Worm (Caenorhabditis elegans) whole organism, early embryonic: ENCODE data around the gene acr-16.

ENCODE experiments used
- B0310.2 ChIP-seq: sonication (generic microtip); optimal IDR thresholded peaks from 2 replicates; lab custom pipeline; 2016; ENCODE audit warnings: mild to moderate bottlenecking, missing genetic modification characterization, missing compliant biosample characterization
- F13C5.2 ChIP-seq: sonication (generic microtip); optimal IDR thresholded peaks from 2 replicates; lab custom pipeline; 2017; ENCODE audit warnings: mild to moderate bottlenecking, missing genetic modification characterization, inconsistent platforms, missing compliant biosample characterization
- aly-1 ChIP-seq: sonication (generic microtip); optimal IDR thresholded peaks from 2 replicates; lab custom pipeline; 2016; ENCODE audit warnings: missing genetic modification characterization, missing compliant biosample characterization
- ama-1 ChIP-seq: fragments of 150-350 bp; optimal IDR thresholded peaks from 2 replicates; lab custom pipeline; 2014
- ceh-13 ChIP-seq: fragments of 200-800 bp; sonication (Bioruptor generic); optimal IDR thresholded peaks from 2 replicates; lab custom pipeline; 2018; ENCODE audit warnings: mild to moderate bottlenecking, missing genetic modification characterization, missing compliant biosample characterization
- ceh-36 ChIP-seq: sonication (generic microtip); optimal IDR thresholded peaks from 2 replicates; lab custom pipeline; 2016; ENCODE audit warnings: missing genetic modification characterization, inconsistent platforms, missing compliant biosample characterization
- ets-7 ChIP-seq: sonication (generic microtip); optimal IDR thresholded peaks from 2 replicates; lab custom pipeline; 2016; ENCODE audit warnings: missing genotype, missing genetic modification characterization, missing compliant biosample characterization
- flt-1 ChIP-seq: fragments of 200-800 bp; sonication (Bioruptor generic); IDR thresholded peaks from 2 replicates; pipeline ENCODE4 v1.3.6; 2022; ENCODE audit warnings: missing genetic modification characterization, missing compliant biosample characterization
- hmbx-1 ChIP-seq: sonication (generic microtip); optimal IDR thresholded peaks from 2 replicates; lab custom pipeline; 2016; ENCODE audit warnings: mild to moderate bottlenecking, missing genetic modification characterization, missing compliant biosample characterization
- hmg-4 ChIP-seq: fragments of 200-800 bp; sonication (Bioruptor generic); optimal IDR thresholded peaks from 2 replicates; lab custom pipeline; 2018; ENCODE audit warnings: mild to moderate bottlenecking, missing genetic modification characterization, missing compliant biosample characterization
- hnd-1 ChIP-seq: sonication (generic microtip); optimal IDR thresholded peaks from 2 replicates; lab custom pipeline; 2016; ENCODE audit warnings: missing genetic modification characterization, missing compliant biosample characterization
- pes-1 ChIP-seq: fragments of 200-800 bp; sonication (Bioruptor generic); IDR thresholded peaks from 2 replicates; pipeline ENCODE4 v1.3.6; 2022; ENCODE audit warnings: missing genetic modification reagents, missing genetic modification characterization, missing compliant biosample characterization
- scrt-1 ChIP-seq: fragments of 200-800 bp; sonication (Bioruptor generic); IDR thresholded peaks from 2 replicates; pipeline ENCODE4 v1.3.6; 2022; ENCODE audit warnings: missing genetic modification characterization, missing compliant biosample characterization
- sea-1 ChIP-seq: fragments of 200-800 bp; sonication (Bioruptor generic); conservative IDR thresholded peaks from 2 replicates; pipeline ENCODE4 v1.3.6; 2022; ENCODE audit warnings: missing genetic modification characterization, missing compliant biosample characterization
- tbx-11 ChIP-seq: fragments of 200-800 bp; sonication (Bioruptor generic); IDR thresholded peaks from 2 replicates; pipeline ENCODE4 v1.3.6; 2022; ENCODE audit warnings: missing genetic modification characterization, missing compliant biosample characterization
- tbx-37 ChIP-seq: fragments of 200-800 bp; sonication (Bioruptor generic); conservative IDR thresholded peaks from 2 replicates; pipeline ENCODE4 v1.3.6; 2022; ENCODE audit warnings: missing genetic modification reagents, missing genetic modification characterization, missing compliant biosample characterization
- tra-4 ChIP-seq: sonication (generic microtip); optimal IDR thresholded peaks from 2 replicates; lab custom pipeline; 2017; ENCODE audit warnings: missing genetic modification characterization, missing compliant biosample characterization

Gene acr-16

ce11 chrV:8560916-8561315, at the start of gene acr-16:
Gene acr-16, plus strand, starts transcription at chrV:8561216.
- TF ChIP-seq sea-1 (GFP tag; lab: Robert Waterston, UW) (no peak), ceh-13 (GFP tag; lab: Kevin White, UChicago) (no peak), ama-1 (lab: Kevin White, UChicago) (no peak), hnd-1 (tag; lab: Kevin White, UChicago) (no peak), tbx-11 (GFP tag; lab: Robert Waterston, UW) (no peak), hmg-4 (no peak), tra-4 (no peak), hmbx-1 (no peak), scrt-1 (GFP tag; lab: Robert Waterston, UW) (no peak), F13C5.2 (tag; lab: Kevin White, UChicago) (no peak), B0310.2 (tag; lab: Kevin White, UChicago) (no peak), ets-7 (tag; lab: Kevin White, UChicago) (no peak)

ce11 chrV:8513361-8513760, 47.7 kb upstream of the acr-16 start, which contains the start of gene F45F2.9:
Gene F45F2.9, minus strand, starts transcription at chrV:8513461.
- TF ChIP-seq aly-1 (tag; lab: Kevin White, UChicago), result no peak

ce11 chrV:8516426-8516825, 44.6 kb upstream of the acr-16 start:
- TF ChIP-seq tra-4 (no peak), hmg-4 (no peak), ceh-36 (no peak)

- no peak for TF ChIP-seq pes-1 (GFP tag; lab: Robert Waterston, UW)
- no peak for TF ChIP-seq F13C5.2 (tag; lab: Kevin White, UChicago)
- TF ChIP-seq ceh-36, result no peak
- no peak for TF ChIP-seq ama-1 (lab: Kevin White, UChicago)
- TF ChIP-seq tra-4, result no peak
- TF ChIP-seq tbx-37 (GFP tag; lab: Robert Waterston, UW), result no peak
- no peak for TF ChIP-seq sea-1 (GFP tag; lab: Robert Waterston, UW)
- no peak for TF ChIP-seq scrt-1 (GFP tag; lab: Robert Waterston, UW)
- TF ChIP-seq ets-7 (tag; lab: Kevin White, UChicago), result no peak
- TF ChIP-seq ceh-13 (GFP tag; lab: Kevin White, UChicago), result no peak
- TF ChIP-seq tbx-11 (GFP tag; lab: Robert Waterston, UW), result no peak
- TF ChIP-seq hmbx-1, result no peak
Observed at ce11 chrV:8517711-8518110, 43.3 kb upstream of the acr-16 start.

ce11 chrV:8518283-8518682, 42.7 kb upstream of the acr-16 start:
- TF ChIP-seq aly-1 (tag; lab: Kevin White, UChicago), result no peak
- TF ChIP-seq hmbx-1, result no peak
- TF ChIP-seq ets-7 (tag; lab: Kevin White, UChicago), result no peak
- no peak for TF ChIP-seq ceh-13 (GFP tag; lab: Kevin White, UChicago)
- no peak for TF ChIP-seq B0310.2 (tag; lab: Kevin White, UChicago)
- no peak for TF ChIP-seq tra-4
- TF ChIP-seq hmg-4, result no peak
- no peak for TF ChIP-seq scrt-1 (GFP tag; lab: Robert Waterston, UW)
- no peak for TF ChIP-seq pes-1 (GFP tag; lab: Robert Waterston, UW)

ce11 chrV:8518822-8519392, 42.1 kb upstream of the acr-16 start, which contains the start of gene F45F2.10:
Gene F45F2.10, minus strand, starts transcription at chrV:8518872.
- no peak for TF ChIP-seq hmg-4
- TF ChIP-seq tra-4, result no peak
- no peak for TF ChIP-seq sea-1 (GFP tag; lab: Robert Waterston, UW)
- no peak for TF ChIP-seq ceh-13 (GFP tag; lab: Kevin White, UChicago)
- no peak for TF ChIP-seq tbx-37 (GFP tag; lab: Robert Waterston, UW)
- TF ChIP-seq scrt-1 (GFP tag; lab: Robert Waterston, UW), result no peak
- no peak for TF ChIP-seq hnd-1 (tag; lab: Kevin White, UChicago)
- TF ChIP-seq aly-1 (tag; lab: Kevin White, UChicago), result no peak
- no peak for TF ChIP-seq ceh-36
- TF ChIP-seq flt-1, result no peak
- no peak for TF ChIP-seq ama-1 (lab: Kevin White, UChicago)
- no peak for TF ChIP-seq tbx-11 (GFP tag; lab: Robert Waterston, UW)

ce11 chrV:8520846-8521553, 40.0 kb upstream of the acr-16 start, which contains the start of the genes F45F2.11 and otpl-7:
Gene F45F2.11, minus strand, starts transcription at chrV:8520896.
Gene otpl-7, plus strand, starts transcription at chrV:8521503.
- TF ChIP-seq ama-1 (lab: Kevin White, UChicago) (no peak), hmbx-1 (no peak), ceh-13 (GFP tag; lab: Kevin White, UChicago) (no peak), ceh-36 (no peak), scrt-1 (GFP tag; lab: Robert Waterston, UW) (no peak), flt-1 (no peak), tbx-37 (GFP tag; lab: Robert Waterston, UW) (no peak), hnd-1 (tag; lab: Kevin White, UChicago) (no peak), hmg-4 (no peak), F13C5.2 (tag; lab: Kevin White, UChicago) (no peak), ets-7 (tag; lab: Kevin White, UChicago) (no peak)

- TF ChIP-seq pes-1 (GFP tag; lab: Robert Waterston, UW) (no peak), F13C5.2 (tag; lab: Kevin White, UChicago) (no peak), tra-4 (no peak), hmbx-1 (no peak), flt-1 (no peak), tbx-37 (GFP tag; lab: Robert Waterston, UW) (no peak), sea-1 (GFP tag; lab: Robert Waterston, UW) (no peak)
Observed at ce11 chrV:8525774-8526173, 35.2 kb upstream of the acr-16 start, which contains the start of gene otpl-6. Gene otpl-6, plus strand, starts transcription at chrV:8526074.
